Fruit fly (Drosophila melanogaster) whole organism, prepupa: ENCODE results near the gene CG5188.

Experiments used
- CG3919 ChIP-seq: fragments of 200-800 bp; sonication (Bioruptor generic); optimal IDR thresholded peaks from 3 replicates; lab custom pipeline; 2016; ENCODE audit warnings: missing biosample characterization, missing genetic modification characterization
- CG9139 ChIP-seq: fragments of 200-800 bp; sonication (Bioruptor generic); optimal IDR thresholded peaks from 3 replicates; lab custom pipeline; 2017; ENCODE audit warnings: missing biosample characterization, mild to moderate bottlenecking, missing genetic modification characterization
- Eip93F ChIP-seq: fragments of 200-800 bp; sonication (Bioruptor generic); optimal IDR thresholded peaks from 2 replicates; lab custom pipeline; 2016; ENCODE audit warnings: missing biosample characterization, mild to moderate bottlenecking, missing genetic modification characterization
- Gug ChIP-seq: fragments of 200-800 bp; sonication (Bioruptor generic); IDR thresholded peaks from 2 replicates; pipeline ENCODE4 v1.3.6; 2022; ENCODE audit warnings: missing biosample characterization, missing genetic modification characterization
- Lpt ChIP-seq: fragments of 200-800 bp; sonication (Bioruptor generic); optimal IDR thresholded peaks from 3 replicates; lab custom pipeline; 2016; ENCODE audit warnings: missing biosample characterization, missing genetic modification characterization
- Sox15 ChIP-seq: fragments of 200-800 bp; sonication (Bioruptor generic); optimal IDR thresholded peaks from 3 replicates; lab custom pipeline; 2016; ENCODE audit warnings: missing biosample characterization, missing genetic modification characterization
- lz ChIP-seq: fragments of 200-800 bp; sonication (Bioruptor generic); optimal IDR thresholded peaks from 3 replicates; lab custom pipeline; 2016; ENCODE audit warnings: missing biosample characterization, missing genetic modification characterization
- topi ChIP-seq: fragments of 200-800 bp; sonication (Bioruptor generic); optimal IDR thresholded peaks from 3 replicates; lab custom pipeline; 2016; ENCODE audit warnings: missing biosample characterization, missing genetic modification characterization

dm6 chr2L:10393467-10393866 is 35.2 kb upstream of the CG5188 start:
- TF ChIP-seq Lpt (GFP tag; lab: Kevin White, UChicago) (no peak), lz (GFP tag; lab: Kevin White, UChicago) (no peak), topi (GFP tag; lab: Kevin White, UChicago) (no peak), Sox15 (GFP tag; lab: Kevin White, UChicago) (no peak), Gug (GFP tag; lab: Robert Waterston, UW) (no peak), Eip93F (GFP tag; lab: Kevin White, UChicago) (no peak), CG9139 (GFP tag; lab: Kevin White, UChicago) (no peak), CG3919 (GFP tag; lab: Kevin White, UChicago) (no peak)
